Worm (Caenorhabditis elegans) whole organism, L1 larva: ENCODE results near the gene nspg-5.
A peak's percentile ranks its signal among the peaks of the same experiment; 100 is the strongest.

Source experiments
- C04F5.9 ChIP-seq: sonication (generic microtip); optimal IDR thresholded peaks from 2 replicates; lab custom pipeline; 2016; ENCODE audit warnings: missing genetic modification characterization, missing compliant biosample characterization
- C16A3.4 ChIP-seq: fragments of 150-350 bp; optimal IDR thresholded peaks from 2 replicates; lab custom pipeline; 2014; ENCODE audit warnings: missing biosample characterization, missing genetic modification characterization
- C34B4.2 ChIP-seq: sonication (generic microtip); optimal IDR thresholded peaks from 2 replicates; lab custom pipeline; 2017; ENCODE audit warnings: mild to moderate bottlenecking, missing genetic modification characterization, missing compliant biosample characterization
- F16B12.6 ChIP-seq: fragments of 150-350 bp; optimal IDR thresholded peaks from 2 replicates; lab custom pipeline; 2014; ENCODE audit warnings: missing biosample characterization, missing genetic modification characterization
- Y116A8C.19 ChIP-seq: sonication (generic microtip); optimal IDR thresholded peaks from 2 replicates; lab custom pipeline; 2016; ENCODE audit warnings: missing compliant biosample characterization, missing genetic modification characterization, borderline replicate concordance
- alr-1 ChIP-seq: fragments of 200-800 bp; sonication (Bioruptor generic); optimal IDR thresholded peaks from 2 replicates; lab custom pipeline; 2018; ENCODE audit warnings: borderline replicate concordance, mild to moderate bottlenecking, missing genetic modification characterization, missing compliant biosample characterization
- aly-2 ChIP-seq: fragments of 150-350 bp; optimal IDR thresholded peaks from 2 replicates; lab custom pipeline; 2014; ENCODE audit warnings: missing biosample characterization, missing genetic modification characterization
- blmp-1 ChIP-seq: fragments of 150-350 bp; optimal IDR thresholded peaks from 2 replicates; lab custom pipeline; 2014; ENCODE audit warnings: missing biosample characterization, missing genetic modification characterization
- ceh-63 ChIP-seq: fragments of 200-800 bp; sonication (Bioruptor generic); optimal IDR thresholded peaks from 2 replicates; lab custom pipeline; 2018; ENCODE audit warnings: mild to moderate bottlenecking, missing genetic modification characterization, missing compliant biosample characterization
- ceh-8 ChIP-seq: fragments of 200-800 bp; sonication (Bioruptor generic); optimal IDR thresholded peaks from 2 replicates; lab custom pipeline; 2018; ENCODE audit warnings: mild to moderate bottlenecking, missing genetic modification characterization, moderate library complexity, missing compliant biosample characterization
- ceh-82 ChIP-seq, 3 experiments: fragments of 150-350 bp in 1 of 3; sonication (generic microtip) in 2 of 3; optimal IDR thresholded peaks; 2 replicates each; lab custom pipeline; 2014 to 2017; ENCODE audit warnings: missing biosample characterization in 3 of 3, missing genetic modification characterization in 3 of 3
- ceh-88 ChIP-seq: fragments of 200-800 bp; sonication (Bioruptor generic); IDR thresholded peaks from 2 replicates; pipeline ENCODE4 v1.3.6; 2022; ENCODE audit warnings: missing genetic modification characterization, missing compliant biosample characterization
- ces-1 ChIP-seq: fragments of 150-350 bp; optimal IDR thresholded peaks from 2 replicates; lab custom pipeline; 2014; ENCODE audit warnings: missing biosample characterization, missing genetic modification reagents, missing genetic modification characterization
- dpl-1 ChIP-seq, 3 experiments: fragments of 150-350 bp in 2 of 3; sonication (generic microtip) in 1 of 3; optimal IDR thresholded peaks; 2 replicates each; lab custom pipeline; 2014 to 2017; ENCODE audit warnings: missing biosample characterization in 3 of 3, missing genetic modification characterization in 3 of 3, missing genetic modification reagents in 3 of 3
- dsc-1 ChIP-seq: sonication (generic microtip); optimal IDR thresholded peaks from 2 replicates; lab custom pipeline; 2016; ENCODE audit warnings: mild to moderate bottlenecking, missing genetic modification characterization, missing compliant biosample characterization
- efl-1 ChIP-seq, 4 experiments: fragments of 150-350 bp; optimal IDR thresholded peaks in 3 of 4; peaks in 1 of 4; 1 replicate in 1 of 4; 2 replicates in 3 of 4; lab custom pipeline; 2014; ENCODE audit warnings: missing biosample characterization in 2 of 4, missing genetic modification characterization in 2 of 4, missing genetic modification reagents in 2 of 4
- efl-3 ChIP-seq: fragments of 200-800 bp; sonication (Bioruptor generic); optimal IDR thresholded peaks from 2 replicates; lab custom pipeline; 2018; ENCODE audit warnings: mild to moderate bottlenecking, missing genetic modification characterization, missing compliant biosample characterization
- egl-27 ChIP-seq, 2 experiments: fragments of 150-350 bp in 1 of 2; sonication (generic microtip); optimal IDR thresholded peaks; 3 replicates each; lab custom pipeline; 2017 to 2018; ENCODE audit warnings: missing biosample characterization in 2 of 2, missing genetic modification characterization in 2 of 2, missing genetic modification reagents in 2 of 2
- elt-3 ChIP-seq, 6 experiments: fragments of 150-350 bp in 1 of 6; sonication (generic microtip); optimal IDR thresholded peaks; 2 replicates each; lab custom pipeline; 2017 to 2018; ENCODE audit warnings: missing biosample characterization in 6 of 6, missing genetic modification characterization in 6 of 6, inconsistent platforms in 1 of 6
- ets-5 ChIP-seq: fragments of 200-800 bp; sonication (Bioruptor generic); IDR thresholded peaks from 2 replicates; pipeline ENCODE4 v1.3.6; 2022; ENCODE audit warnings: missing genetic modification characterization, missing compliant biosample characterization
- fkh-10 ChIP-seq: sonication (generic microtip); optimal IDR thresholded peaks from 2 replicates; lab custom pipeline; 2017; ENCODE audit warnings: missing biosample characterization, missing genetic modification reagents, missing genetic modification characterization
- fkh-8 ChIP-seq: sonication (generic microtip); optimal IDR thresholded peaks from 2 replicates; lab custom pipeline; 2016; ENCODE audit warnings: mild to moderate bottlenecking, missing genetic modification characterization, missing compliant biosample characterization
- fos-1 ChIP-seq: fragments of 150-350 bp; optimal IDR thresholded peaks from 2 replicates; lab custom pipeline; 2014; ENCODE audit warnings: missing biosample characterization, missing genetic modification characterization
- grh-1 ChIP-seq: fragments of 200-800 bp; sonication (Bioruptor generic); IDR thresholded peaks from 2 replicates; pipeline ENCODE4 v1.3.6; 2022; ENCODE audit warnings: missing genetic modification reagents, missing genetic modification characterization, missing compliant biosample characterization
- jun-1 ChIP-seq: fragments of 150-350 bp; optimal IDR thresholded peaks from 2 replicates; lab custom pipeline; 2014; ENCODE audit warnings: missing biosample characterization, missing genetic modification reagents, missing genetic modification characterization
- lin-35 ChIP-seq, 2 experiments: fragments of 150-350 bp; optimal IDR thresholded peaks; 2 replicates each; lab custom pipeline; 2014; ENCODE audit warnings: missing biosample characterization in 2 of 2, missing genetic modification characterization in 2 of 2, missing genetic modification reagents in 2 of 2
- lin-39 ChIP-seq: fragments of 150-350 bp; optimal IDR thresholded peaks from 2 replicates; lab custom pipeline; 2014; ENCODE audit warnings: missing biosample characterization, missing genetic modification reagents, missing genetic modification characterization
- lir-3 ChIP-seq: sonication (generic microtip); optimal IDR thresholded peaks from 2 replicates; lab custom pipeline; 2016; ENCODE audit warnings: mild to moderate bottlenecking, missing genetic modification characterization, moderate library complexity, missing compliant biosample characterization; ENCODE audit not compliant: poor library complexity
- lsy-2 ChIP-seq, 2 experiments: fragments of 150-350 bp; optimal IDR thresholded peaks; 2 replicates each; lab custom pipeline; 2014; ENCODE audit warnings: missing biosample characterization in 2 of 2, missing genetic modification characterization in 2 of 2
- mdl-1 ChIP-seq, 2 experiments: fragments of 150-350 bp; optimal IDR thresholded peaks; 2 replicates each; lab custom pipeline; 2014 to 2017; ENCODE audit warnings: missing biosample characterization in 2 of 2, missing genetic modification characterization in 2 of 2, inconsistent platforms in 1 of 2
- mef-2 ChIP-seq: fragments of 150-350 bp; optimal IDR thresholded peaks from 2 replicates; lab custom pipeline; 2014; ENCODE audit warnings: missing biosample characterization, missing genetic modification characterization
- mep-1 ChIP-seq: fragments of 150-350 bp; optimal IDR thresholded peaks from 2 replicates; lab custom pipeline; 2014; ENCODE audit warnings: missing biosample characterization, missing genetic modification characterization
- nhr-11 ChIP-seq: fragments of 150-350 bp; optimal IDR thresholded peaks from 2 replicates; lab custom pipeline; 2014; ENCODE audit warnings: missing biosample characterization, missing genetic modification characterization
- nhr-19 ChIP-seq: fragments of 200-800 bp; sonication (Bioruptor generic); conservative IDR thresholded peaks from 2 replicates; pipeline ENCODE4 v1.3.6; 2022; ENCODE audit warnings: missing genetic modification characterization, missing compliant biosample characterization
- nhr-20 ChIP-seq: sonication (generic microtip); optimal IDR thresholded peaks from 2 replicates; lab custom pipeline; 2016; ENCODE audit warnings: mild to moderate bottlenecking, missing genetic modification characterization, missing compliant biosample characterization
- nhr-237 ChIP-seq: fragments of 150-350 bp; optimal IDR thresholded peaks from 2 replicates; lab custom pipeline; 2014; ENCODE audit warnings: missing biosample characterization, missing genetic modification characterization
- nhr-71 ChIP-seq: sonication (generic microtip); optimal IDR thresholded peaks from 2 replicates; lab custom pipeline; 2016; ENCODE audit warnings: mild to moderate bottlenecking, missing genetic modification characterization, moderate library complexity, missing compliant biosample characterization
- nhr-76 ChIP-seq: sonication (generic microtip); optimal IDR thresholded peaks from 2 replicates; lab custom pipeline; 2017; ENCODE audit warnings: missing biosample characterization, missing genetic modification characterization
- nhr-84 ChIP-seq: sonication (generic microtip); optimal IDR thresholded peaks from 2 replicates; lab custom pipeline; 2017; ENCODE audit warnings: missing biosample characterization, missing genetic modification characterization
- nhr-85 ChIP-seq: sonication (generic microtip); peaks from one replicate; lab custom pipeline; 2016; ENCODE audit warnings: missing genetic modification characterization, inconsistent platforms, missing compliant biosample characterization
- nhr-90 ChIP-seq: sonication (generic microtip); optimal IDR thresholded peaks from 2 replicates; lab custom pipeline; 2016; ENCODE audit warnings: mild to moderate bottlenecking, missing genetic modification characterization, missing compliant biosample characterization; ENCODE audit not compliant: poor library complexity
- pag-3 ChIP-seq: sonication (generic microtip); optimal IDR thresholded peaks from 2 replicates; lab custom pipeline; 2017; ENCODE audit warnings: missing genetic modification characterization, mild to moderate bottlenecking, missing compliant biosample characterization, antibody characterized with exemption, borderline replicate concordance; ENCODE audit not compliant: insufficient read depth
- rnt-1 ChIP-seq: sonication (generic microtip); optimal IDR thresholded peaks from 2 replicates; lab custom pipeline; 2016; ENCODE audit warnings: mild to moderate bottlenecking, missing genetic modification characterization, moderate library complexity, missing compliant biosample characterization
- snu-23 ChIP-seq: sonication (generic microtip); optimal IDR thresholded peaks from 2 replicates; lab custom pipeline; 2016; ENCODE audit warnings: missing genetic modification characterization, missing compliant biosample characterization
- swsn-7 ChIP-seq: sonication (generic microtip); optimal IDR thresholded peaks from 2 replicates; lab custom pipeline; 2016; ENCODE audit warnings: missing genetic modification characterization, missing compliant biosample characterization
- tlp-1 ChIP-seq: fragments of 150-350 bp; optimal IDR thresholded peaks from 2 replicates; lab custom pipeline; 2014; ENCODE audit warnings: missing biosample characterization, missing genetic modification characterization
- unc-130 ChIP-seq: fragments of 150-350 bp; optimal IDR thresholded peaks from 2 replicates; lab custom pipeline; 2017; ENCODE audit warnings: missing biosample characterization, missing genetic modification characterization, inconsistent platforms
- unc-62 ChIP-seq: fragments of 150-350 bp; optimal IDR thresholded peaks from 2 replicates; lab custom pipeline; 2014; ENCODE audit warnings: missing biosample characterization, missing genetic modification reagents, missing genetic modification characterization
- unc-86 ChIP-seq: sonication (generic microtip); optimal IDR thresholded peaks from 2 replicates; lab custom pipeline; 2016; ENCODE audit warnings: missing genetic modification characterization, missing compliant biosample characterization
- xbp-1 ChIP-seq: sonication (generic microtip); optimal IDR thresholded peaks from 2 replicates; lab custom pipeline; 2016; ENCODE audit warnings: missing genetic modification characterization, missing compliant biosample characterization
- zip-4 ChIP-seq: fragments of 200-800 bp; sonication (Bioruptor generic); optimal IDR thresholded peaks from 2 replicates; lab custom pipeline; 2018; ENCODE audit warnings: mild to moderate bottlenecking, missing genetic modification characterization, moderate library complexity, missing compliant biosample characterization
- ztf-11 ChIP-seq, 2 experiments: sonication (generic microtip); optimal IDR thresholded peaks; 2 replicates each; lab custom pipeline; 2016 to 2017; ENCODE audit warnings: missing genetic modification characterization in 2 of 2, missing biosample characterization in 1 of 2, missing compliant biosample characterization in 1 of 2
- ztf-4 ChIP-seq: fragments of 150-350 bp; optimal IDR thresholded peaks from 2 replicates; lab custom pipeline; 2014; ENCODE audit warnings: missing biosample characterization, missing genetic modification characterization

Gene nspg-5

ce11 chrX:3025145-3025544 lies 43.3 kb downstream of the nspg-5 start:
- TF ChIP-seq ceh-82 (tag; optimal IDR thresholded peaks at IDR 0.05; lab: Kevin White, UChicago): no peak
- no peak for TF ChIP-seq fkh-10 (GFP tag; lab: Kevin White, UChicago)
- TF ChIP-seq Y116A8C.19 (tag; lab: Kevin White, UChicago): no peak
- no peak for TF ChIP-seq pag-3 (tag; lab: Kevin White, UChicago)
- TF ChIP-seq xbp-1 (tag; lab: Kevin White, UChicago): no peak
- peak; percentile 60 for TF ChIP-seq nhr-19
- TF ChIP-seq rnt-1 (tag; lab: Kevin White, UChicago): no peak
- TF ChIP-seq unc-130 (tag; lab: Kevin White, UChicago): no peak
- TF ChIP-seq ztf-4: no peak
- TF ChIP-seq nhr-90: no peak
- TF ChIP-seq tlp-1 (tag; lab: Kevin White, UChicago): no peak
- no peak for TF ChIP-seq fkh-8
- no peak for TF ChIP-seq ets-5 (GFP tag; lab: Robert Waterston, UW)
- TF ChIP-seq dpl-1 (GFP tag; optimal IDR thresholded peaks at IDR 0.05; lab: Kevin White, UChicago): no peak
- TF ChIP-seq lir-3 (tag; lab: Kevin White, UChicago): no peak
- no peak for TF ChIP-seq lin-39 (tag; lab: Kevin White, UChicago)
- no peak for TF ChIP-seq jun-1 (tag; lab: Kevin White, UChicago)
- TF ChIP-seq ces-1 (GFP tag; lab: Kevin White, UChicago): no peak
- TF ChIP-seq unc-86: no peak
- TF ChIP-seq elt-3 (tag; optimal IDR thresholded peaks at IDR 0.05; lab: Kevin White, UChicago): peak in 2 of 6 experiments; percentile 21 to 42
- TF ChIP-seq lsy-2 (tag; optimal IDR thresholded peaks at IDR 0.05; lab: Kevin White, UChicago): peak in 1 of 2 experiments; percentile 17
- TF ChIP-seq aly-2: no peak
- TF ChIP-seq nhr-84 (tag; lab: Kevin White, UChicago): no peak
- TF ChIP-seq mep-1 (tag; lab: Kevin White, UChicago): no peak
- peak; percentile 80 for TF ChIP-seq nhr-85 (tag; lab: Kevin White, UChicago)
- no peak for TF ChIP-seq unc-62 (GFP tag; lab: Kevin White, UChicago)
- peak; percentile 81 for TF ChIP-seq blmp-1 (tag; lab: Kevin White, UChicago)
- no peak for TF ChIP-seq egl-27 (tag; optimal IDR thresholded peaks at IDR 0.05; lab: Kevin White, UChicago)
- no peak for TF ChIP-seq C16A3.4 (tag; lab: Kevin White, UChicago)
- no peak for TF ChIP-seq ceh-88
- peak in 1 of 2 experiments; percentile 1 for TF ChIP-seq lin-35 (GFP tag; optimal IDR thresholded peaks at IDR 0.05; lab: Kevin White, UChicago)
- no peak for TF ChIP-seq ceh-63 (GFP tag; lab: Kevin White, UChicago)
- TF ChIP-seq nhr-71 (tag; lab: Kevin White, UChicago): peak; percentile 33
- no peak for TF ChIP-seq fos-1
- TF ChIP-seq mef-2 (tag; lab: Kevin White, UChicago): no peak
- no peak for TF ChIP-seq dsc-1
- no peak for TF ChIP-seq mdl-1 (tag; optimal IDR thresholded peaks at IDR 0.05; lab: Kevin White, UChicago)
- no peak for TF ChIP-seq ceh-8 (GFP tag; lab: Kevin White, UChicago)
- TF ChIP-seq swsn-7 (tag; lab: Kevin White, UChicago): no peak
- TF ChIP-seq alr-1: no peak
- no peak for TF ChIP-seq grh-1 (GFP tag; lab: Robert Waterston, UW)
- TF ChIP-seq nhr-20 (tag; lab: Kevin White, UChicago): peak; percentile 28
- TF ChIP-seq efl-1 (optimal IDR thresholded peaks at IDR 0.05; lab: Kevin White, UChicago): no peak
- TF ChIP-seq efl-1 (GFP tag; optimal IDR thresholded peaks at IDR 0.05 in 1 of 2; lab: Kevin White, UChicago): no peak
- TF ChIP-seq nhr-237 (tag; lab: Kevin White, UChicago): no peak
- TF ChIP-seq ztf-11 (tag; optimal IDR thresholded peaks at IDR 0.05; lab: Kevin White, UChicago): no peak
- no peak for TF ChIP-seq C04F5.9 (tag; lab: Kevin White, UChicago)
- TF ChIP-seq C34B4.2 (tag; lab: Kevin White, UChicago): no peak
- TF ChIP-seq zip-4 (GFP tag; lab: Kevin White, UChicago): no peak
- TF ChIP-seq nhr-11: no peak
- peak; percentile 43 for TF ChIP-seq snu-23 (GFP tag; lab: Kevin White, UChicago)
- TF ChIP-seq nhr-76 (tag; lab: Kevin White, UChicago): no peak
- TF ChIP-seq F16B12.6: no peak
- no peak for TF ChIP-seq efl-3 (GFP tag; lab: Kevin White, UChicago)
